Fruit fly (Drosophila melanogaster) whole organism, embryonic: Measurements from ENCODE around the gene DCTN6-p27.
A peak's percentile ranks its signal among the peaks of the same experiment; 100 is the strongest.

Experiments used
- Bgb ChIP-seq: fragments of 200-800 bp; sonication (Bioruptor generic); IDR thresholded peaks from 2 replicates; pipeline ENCODE4 v1.3.6; 2022; ENCODE audit warnings: missing biosample characterization, missing genetic modification characterization; ENCODE audit not compliant: partially characterized antibody
- BtbVII ChIP-seq: fragments of 200-800 bp; sonication (Bioruptor generic); optimal IDR thresholded peaks from 3 replicates; lab custom pipeline; 2017; ENCODE audit warnings: missing biosample characterization, mild to moderate bottlenecking, missing genetic modification characterization
- CG10654 ChIP-seq: fragments of 200-800 bp; sonication (Bioruptor generic); optimal IDR thresholded peaks from 2 replicates; lab custom pipeline; 2016; ENCODE audit warnings: missing biosample characterization, missing genetic modification characterization
- CG12155 ChIP-seq: fragments of 200-800 bp; sonication (Bioruptor generic); optimal IDR thresholded peaks from 3 replicates; lab custom pipeline; 2016; ENCODE audit warnings: missing biosample characterization, missing genetic modification characterization
- CG13624 ChIP-seq: fragments of 200-800 bp; sonication (Bioruptor generic); optimal IDR thresholded peaks from 2 replicates; lab custom pipeline; 2016; ENCODE audit warnings: missing biosample characterization, missing genetic modification characterization
- CG14014 ChIP-seq: fragments of 200-800 bp; sonication (Bioruptor generic); IDR thresholded peaks from 2 replicates; pipeline ENCODE4 v1.3.6; 2022; ENCODE audit warnings: missing biosample characterization, missing genetic modification characterization
- CG14965 ChIP-seq: fragments of 200-800 bp; sonication (Bioruptor generic); optimal IDR thresholded peaks from 2 replicates; lab custom pipeline; 2016; ENCODE audit warnings: missing biosample characterization, missing genetic modification characterization, borderline replicate concordance
- CG15011 ChIP-seq: fragments of 200-800 bp; sonication (Bioruptor generic); optimal IDR thresholded peaks from 3 replicates; lab custom pipeline; 2018; ENCODE audit warnings: missing biosample characterization, mild to moderate bottlenecking, missing genetic modification characterization
- CG15073 ChIP-seq: fragments of 200-800 bp; sonication (Bioruptor generic); optimal IDR thresholded peaks from 2 replicates; lab custom pipeline; 2016; ENCODE audit warnings: missing biosample characterization, missing genetic modification characterization
- CG17568 ChIP-seq: fragments of 200-800 bp; sonication (Bioruptor generic); optimal IDR thresholded peaks from 2 replicates; lab custom pipeline; 2018; ENCODE audit warnings: missing biosample characterization, mild to moderate bottlenecking, missing genetic modification characterization, moderate library complexity
- CG17612 ChIP-seq: fragments of 200-800 bp; sonication (Bioruptor generic); IDR thresholded peaks from 2 replicates; pipeline ENCODE4 v1.3.6; 2022; ENCODE audit warnings: missing biosample characterization, missing genetic modification characterization
- CG1832 ChIP-seq: fragments of 200-800 bp; sonication (Bioruptor generic); optimal IDR thresholded peaks from 2 replicates; lab custom pipeline; 2017; ENCODE audit warnings: missing biosample characterization, mild to moderate bottlenecking, missing genetic modification characterization, inconsistent platforms
- CG18599 ChIP-seq: fragments of 200-800 bp; sonication (Bioruptor generic); optimal IDR thresholded peaks from 3 replicates; lab custom pipeline; 2017; ENCODE audit warnings: missing biosample characterization, missing genetic modification characterization, mild to moderate bottlenecking, moderate library complexity, missing genetic modification reagents
- CG33557 ChIP-seq: fragments of 200-800 bp; sonication (Bioruptor generic); optimal IDR thresholded peaks from 2 replicates; lab custom pipeline; 2019; ENCODE audit warnings: missing biosample characterization, mild to moderate bottlenecking, missing genetic modification characterization, moderate library complexity
- CG4328 ChIP-seq: fragments of 200-800 bp; sonication (Bioruptor generic); optimal IDR thresholded peaks from 3 replicates; lab custom pipeline; 2017; ENCODE audit warnings: missing biosample characterization, missing genetic modification reagents, missing genetic modification characterization
- CG5953 ChIP-seq: fragments of 200-800 bp; sonication (Bioruptor generic); IDR thresholded peaks from 2 replicates; pipeline ENCODE4 v1.3.6; 2022; ENCODE audit warnings: missing biosample characterization, missing genetic modification characterization
- CG7556 ChIP-seq: fragments of 200-800 bp; sonication (Bioruptor generic); optimal IDR thresholded peaks from 2 replicates; lab custom pipeline; 2017; ENCODE audit warnings: missing biosample characterization, mild to moderate bottlenecking, missing genetic modification characterization
- CG7963 ChIP-seq: fragments of 200-800 bp; sonication (Bioruptor generic); IDR thresholded peaks from 3 replicates; pipeline ENCODE4 v1.3.6; 2022; ENCODE audit warnings: missing biosample characterization, missing genetic modification characterization; ENCODE audit not compliant: partially characterized antibody
- CG9727 ChIP-seq: fragments of 200-800 bp; sonication (Bioruptor generic); optimal IDR thresholded peaks from 3 replicates; lab custom pipeline; 2017; ENCODE audit warnings: missing biosample characterization, mild to moderate bottlenecking, missing genetic modification characterization
- CG9876 ChIP-seq: fragments of 200-800 bp; sonication (Bioruptor generic); optimal IDR thresholded peaks from 2 replicates; lab custom pipeline; 2016; ENCODE audit warnings: missing biosample characterization, missing genetic modification characterization
- CG9932 ChIP-seq: fragments of 200-800 bp; sonication (Bioruptor generic); IDR thresholded peaks from 2 replicates; pipeline ENCODE4 v1.3.6; 2022; ENCODE audit warnings: missing biosample characterization, missing genetic modification characterization
- D ChIP-seq, 2 experiments: fragments of 200-800 bp in 1 of 2; fragments of >200 bp in 1 of 2; sonication (Bioruptor generic) in 1 of 2; optimal IDR thresholded peaks; 2 replicates in 1 of 2; 3 replicates in 1 of 2; lab custom pipeline; 2017; ENCODE audit warnings: mild to moderate bottlenecking in 1 of 2, missing biosample characterization in 1 of 2, missing genetic modification characterization in 1 of 2, missing genetic modification reagents in 1 of 2
- GATAe ChIP-seq: fragments of 200-800 bp; sonication (Bioruptor generic); conservative IDR thresholded peaks from 2 replicates; pipeline ENCODE4 v1.3.6; 2022; ENCODE audit warnings: missing biosample characterization, missing genetic modification characterization
- Hsf ChIP-seq: fragments of 200-800 bp; sonication (Bioruptor generic); optimal IDR thresholded peaks from 3 replicates; lab custom pipeline; 2016; ENCODE audit warnings: missing biosample characterization, missing genetic modification characterization
- MBD-R2 ChIP-seq: fragments of 200-800 bp; sonication (Bioruptor generic); IDR thresholded peaks from 2 replicates; pipeline ENCODE4 v1.3.6; 2022; ENCODE audit warnings: missing biosample characterization, missing genetic modification characterization
- NC2α ChIP-seq: fragments of 200-800 bp; sonication (Bioruptor generic); optimal IDR thresholded peaks from 2 replicates; lab custom pipeline; 2016; ENCODE audit warnings: missing biosample characterization, missing genetic modification characterization
- Poxn ChIP-seq: fragments of 200-800 bp; sonication (Bioruptor generic); IDR thresholded peaks from 2 replicates; pipeline ENCODE4 v1.3.6; 2022; ENCODE audit warnings: missing biosample characterization, missing genetic modification characterization
- Spps ChIP-seq: fragments of 200-800 bp; sonication (Bioruptor generic); optimal IDR thresholded peaks from 2 replicates; lab custom pipeline; 2018; ENCODE audit warnings: missing biosample characterization, mild to moderate bottlenecking, missing genetic modification characterization
- ab ChIP-seq: fragments of 200-800 bp; sonication (Bioruptor generic); optimal IDR thresholded peaks from 2 replicates; lab custom pipeline; 2016; ENCODE audit warnings: missing biosample characterization, missing genetic modification characterization
- ara ChIP-seq: fragments of 200-800 bp; sonication (Bioruptor generic); IDR thresholded peaks from 2 replicates; pipeline ENCODE4 v1.3.6; 2022; ENCODE audit warnings: missing biosample characterization, missing genetic modification characterization
- bsh ChIP-seq, 2 experiments: fragments of 200-800 bp; sonication (Bioruptor generic); optimal IDR thresholded peaks; 2 replicates each; lab custom pipeline; 2017 to 2018; ENCODE audit warnings: mild to moderate bottlenecking in 2 of 2, missing biosample characterization in 2 of 2, missing genetic modification characterization in 2 of 2, moderate library complexity in 1 of 2
- chn ChIP-seq: fragments of 200-800 bp; sonication (Bioruptor generic); optimal IDR thresholded peaks from 2 replicates; lab custom pipeline; 2016; ENCODE audit warnings: missing biosample characterization, missing genetic modification characterization
- ci ChIP-seq: fragments of 200-800 bp; sonication (Bioruptor generic); IDR thresholded peaks from 3 replicates; pipeline ENCODE4 v1.3.6; 2022; ENCODE audit warnings: missing biosample characterization, missing genetic modification characterization
- corto ChIP-seq: fragments of 200-800 bp; sonication (Bioruptor generic); optimal IDR thresholded peaks from 2 replicates; lab custom pipeline; 2016; ENCODE audit warnings: missing biosample characterization, mild to moderate bottlenecking, missing genetic modification characterization, moderate library complexity
- crc ChIP-seq: fragments of 200-800 bp; sonication (Bioruptor generic); optimal IDR thresholded peaks from 2 replicates; lab custom pipeline; 2016; ENCODE audit warnings: missing biosample characterization, missing genetic modification characterization
- croc ChIP-seq: fragments of 200-800 bp; sonication (Bioruptor generic); conservative IDR thresholded peaks from 3 replicates; pipeline ENCODE4 v1.3.6; 2022; ENCODE audit warnings: missing biosample characterization, missing genetic modification characterization
- crol ChIP-seq: fragments of 200-800 bp; sonication (Bioruptor generic); IDR thresholded peaks from 2 replicates; pipeline ENCODE4 v1.3.6; 2022; ENCODE audit warnings: missing biosample characterization, missing genetic modification characterization
- crp ChIP-seq, 2 experiments: fragments of 200-800 bp; sonication (Bioruptor generic); optimal IDR thresholded peaks; 2 replicates in 1 of 2; 3 replicates in 1 of 2; lab custom pipeline; 2017; ENCODE audit warnings: missing biosample characterization in 2 of 2, missing genetic modification characterization in 2 of 2, mild to moderate bottlenecking in 1 of 2, moderate library complexity in 1 of 2
- da ChIP-seq: fragments of 200-800 bp; sonication (Bioruptor generic); optimal IDR thresholded peaks from 2 replicates; lab custom pipeline; 2016; ENCODE audit warnings: missing biosample characterization, missing genetic modification characterization
- fd102C ChIP-seq: fragments of 200-800 bp; sonication (Bioruptor generic); optimal IDR thresholded peaks from 2 replicates; lab custom pipeline; 2018; ENCODE audit warnings: missing biosample characterization, mild to moderate bottlenecking, missing genetic modification characterization, moderate library complexity
- gce ChIP-seq: fragments of 200-800 bp; sonication (Bioruptor generic); IDR thresholded peaks from 3 replicates; pipeline ENCODE4 v1.3.6; 2022; ENCODE audit warnings: missing biosample characterization, missing genetic modification characterization
- hkb ChIP-seq, 2 experiments: fragments of 200-800 bp in 1 of 2; fragments of >200 bp in 1 of 2; sonication (Bioruptor generic) in 1 of 2; IDR thresholded peaks in 1 of 2; optimal IDR thresholded peaks in 1 of 2; 2 replicates each; pipeline versions ENCODE4 v1.3.6 to Lab custom; 2017 to 2022; ENCODE audit warnings: missing biosample characterization in 1 of 2, missing genetic modification characterization in 1 of 2
- kni ChIP-seq: fragments of 200-800 bp; sonication (Bioruptor generic); optimal IDR thresholded peaks from 3 replicates; lab custom pipeline; 2017; ENCODE audit warnings: mild to moderate bottlenecking, missing biosample characterization, missing genetic modification reagents, missing genetic modification characterization
- peb ChIP-seq: fragments of 200-800 bp; sonication (Bioruptor generic); IDR thresholded peaks from 2 replicates; pipeline ENCODE4 v1.3.6; 2022; ENCODE audit warnings: missing biosample characterization, missing genetic modification characterization
- pfk ChIP-seq: fragments of 200-800 bp; sonication (Bioruptor generic); optimal IDR thresholded peaks from 2 replicates; lab custom pipeline; 2018; ENCODE audit warnings: missing biosample characterization, mild to moderate bottlenecking, missing genetic modification characterization, moderate library complexity
- ranshi ChIP-seq: fragments of 200-800 bp; sonication (Bioruptor generic); IDR thresholded peaks from 2 replicates; pipeline ENCODE4 v1.3.6; 2022; ENCODE audit warnings: missing biosample characterization, missing genetic modification characterization
- z ChIP-seq: fragments of 200-800 bp; sonication (Bioruptor generic); IDR thresholded peaks from 3 replicates; pipeline ENCODE4 v1.3.6; 2022; ENCODE audit warnings: missing biosample characterization, missing genetic modification characterization
- zen2 ChIP-seq: fragments of 200-800 bp; sonication (Bioruptor generic); IDR thresholded peaks from 3 replicates; pipeline ENCODE4 v1.3.6; 2022; ENCODE audit warnings: missing biosample characterization, missing genetic modification characterization; ENCODE audit not compliant: partially characterized antibody

Gene DCTN6-p27

dm6 chr2L:19131905-19132402, at the start of gene DCTN6-p27, which contains the start of gene AsnRS (continued):
- TF ChIP-seq CG18599 (GFP tag; lab: Kevin White, UChicago) (peak; percentile 78), crp (GFP tag; optimal IDR thresholded peaks at IDR 0.05; lab: Kevin White, UChicago) (peak in 1 of 2 experiments; percentile 24), CG13624 (peak; percentile 57), CG17612 (GFP tag; lab: Robert Waterston, UW) (no peak), CG4328 (GFP tag; lab: Kevin White, UChicago) (peak; percentile 51), CG14965 (GFP tag; lab: Kevin White, UChicago) (no peak), Poxn (GFP tag; lab: Robert Waterston, UW) (0 out of 2 replicates have a peak, but pooled peaks have one; percentile 6), CG15073 (GFP tag; lab: Kevin White, UChicago) (no peak), CG12155 (GFP tag; lab: Kevin White, UChicago) (peak; percentile 80), crc (GFP tag; lab: Kevin White, UChicago) (peak; percentile 10), CG9932 (GFP tag; lab: Robert Waterston, UW) (peak; percentile 82), CG9727 (peak; percentile 64), NC2α (GFP tag; lab: Kevin White, UChicago) (peak; percentile 12), bsh (GFP tag; optimal IDR thresholded peaks at IDR 0.05; lab: Kevin White, UChicago) (peak in 1 of 2 experiments; percentile 60), CG1832 (GFP tag; lab: Kevin White, UChicago) (no peak), ara (GFP tag; lab: Robert Waterston, UW) (peak; percentile 18; the same call in 1 of the 2 replicates), crol (GFP tag; lab: Robert Waterston, UW) (no peak), Spps (tag; lab: Kevin White, UChicago) (peak; percentile 1), croc (GFP tag; lab: Robert Waterston, UW) (0 out of 3 replicates have a peak, but pooled peaks have one; percentile 19), Bgb (GFP tag; lab: Robert Waterston, UW) (peak; percentile 39), CG9876 (GFP tag; lab: Kevin White, UChicago) (no peak), peb (GFP tag; lab: Robert Waterston, UW) (no peak), CG7963 (GFP tag; lab: Robert Waterston, UW) (peak; percentile 17; the same call in 1 of the 3 replicates), gce (no peak), D (optimal IDR thresholded peaks at IDR 0.05; lab: Kevin White, UChicago) (no peak), D (GFP tag; optimal IDR thresholded peaks at IDR 0.05; lab: Kevin White, UChicago) (peak; percentile 48), Hsf (GFP tag; lab: Kevin White, UChicago) (peak; percentile 72), corto (GFP tag; lab: Kevin White, UChicago) (no peak), CG15011 (no peak), da (GFP tag; lab: Kevin White, UChicago) (peak; percentile 3), ranshi (GFP tag; lab: Robert Waterston, UW) (peak; percentile 52; the same call in 1 of the 2 replicates), fd102C (GFP tag; lab: Kevin White, UChicago) (peak; percentile 2), CG17568 (GFP tag; lab: Kevin White, UChicago) (no peak), GATAe (GFP tag; lab: Robert Waterston, UW) (no peak), hkb (optimal IDR thresholded peaks at IDR 0.05; lab: Kevin White, UChicago) (no peak), hkb (GFP tag; IDR thresholded peaks at IDR 0.05; lab: Robert Waterston, UW) (peak; percentile 55), CG14014 (GFP tag; lab: Robert Waterston, UW) (peak; percentile 65), pfk (GFP tag; lab: Kevin White, UChicago) (peak; percentile 8), kni (GFP tag; lab: Kevin White, UChicago) (peak; percentile 74), zen2 (GFP tag; lab: Robert Waterston, UW) (0 out of 3 replicates have a peak, but pooled peaks have one; percentile 59), CG10654 (GFP tag; lab: Kevin White, UChicago) (peak; percentile 67), z (GFP tag; lab: Robert Waterston, UW) (no peak), CG5953 (GFP tag; lab: Robert Waterston, UW) (0 out of 2 replicates have a peak, but pooled peaks have one; percentile 48), ci (GFP tag; lab: Robert Waterston, UW) (peak; percentile 70), MBD-R2 (GFP tag; lab: Robert Waterston, UW) (peak; percentile 66), BtbVII (GFP tag; lab: Kevin White, UChicago) (peak; percentile 53), ab (GFP tag; lab: Kevin White, UChicago) (no peak), CG33557 (GFP tag; lab: Kevin White, UChicago) (peak; percentile 61), chn (peak; percentile 55), CG7556 (GFP tag; lab: Kevin White, UChicago) (peak; percentile 66)
